Worm (Caenorhabditis elegans) whole organism, L1 larva: ENCODE results near the gene F36A4.2.

Experiments used
- C04F5.9 ChIP-seq: sonication (generic microtip); optimal IDR thresholded peaks from 2 replicates; lab custom pipeline; 2016; ENCODE audit warnings: missing genetic modification characterization, missing compliant biosample characterization
- C16A3.4 ChIP-seq: fragments of 150-350 bp; optimal IDR thresholded peaks from 2 replicates; lab custom pipeline; 2014; ENCODE audit warnings: missing biosample characterization, missing genetic modification characterization
- blmp-1 ChIP-seq: fragments of 150-350 bp; optimal IDR thresholded peaks from 2 replicates; lab custom pipeline; 2014; ENCODE audit warnings: missing biosample characterization, missing genetic modification characterization
- ceh-8 ChIP-seq: fragments of 200-800 bp; sonication (Bioruptor generic); optimal IDR thresholded peaks from 2 replicates; lab custom pipeline; 2018; ENCODE audit warnings: mild to moderate bottlenecking, missing genetic modification characterization, moderate library complexity, missing compliant biosample characterization
- ceh-90 ChIP-seq: sonication (generic microtip); optimal IDR thresholded peaks from 2 replicates; lab custom pipeline; 2016; ENCODE audit warnings: missing genetic modification characterization, missing compliant biosample characterization
- dsc-1 ChIP-seq: sonication (generic microtip); optimal IDR thresholded peaks from 2 replicates; lab custom pipeline; 2016; ENCODE audit warnings: mild to moderate bottlenecking, missing genetic modification characterization, missing compliant biosample characterization
- efl-1 ChIP-seq, 4 experiments: fragments of 150-350 bp; optimal IDR thresholded peaks in 3 of 4; peaks in 1 of 4; 1 replicate in 1 of 4; 2 replicates in 3 of 4; lab custom pipeline; 2014; ENCODE audit warnings: missing biosample characterization in 2 of 4, missing genetic modification characterization in 2 of 4, missing genetic modification reagents in 2 of 4
- elt-2 ChIP-seq: sonication (generic microtip); optimal IDR thresholded peaks from 2 replicates; lab custom pipeline; 2016; ENCODE audit warnings: missing genetic modification characterization, mild to moderate bottlenecking, inconsistent platforms, missing compliant biosample characterization, missing genetic modification reagents
- fkh-8 ChIP-seq: sonication (generic microtip); optimal IDR thresholded peaks from 2 replicates; lab custom pipeline; 2016; ENCODE audit warnings: mild to moderate bottlenecking, missing genetic modification characterization, missing compliant biosample characterization
- fos-1 ChIP-seq: fragments of 150-350 bp; optimal IDR thresholded peaks from 2 replicates; lab custom pipeline; 2014; ENCODE audit warnings: missing biosample characterization, missing genetic modification characterization
- grh-1 ChIP-seq: fragments of 200-800 bp; sonication (Bioruptor generic); IDR thresholded peaks from 2 replicates; pipeline ENCODE4 v1.3.6; 2022; ENCODE audit warnings: missing genetic modification reagents, missing genetic modification characterization, missing compliant biosample characterization
- hlh-17 ChIP-seq: fragments of 200-800 bp; sonication (Bioruptor generic); optimal IDR thresholded peaks from 2 replicates; lab custom pipeline; 2018; ENCODE audit warnings: missing genetic modification characterization, mild to moderate bottlenecking, missing compliant biosample characterization, moderate library complexity, borderline replicate concordance
- irx-1 ChIP-seq: sonication (generic microtip); optimal IDR thresholded peaks from 2 replicates; lab custom pipeline; 2016; ENCODE audit warnings: missing genetic modification characterization, missing compliant biosample characterization
- isw-1 ChIP-seq: fragments of 200-800 bp; sonication (Bioruptor generic); IDR thresholded peaks from 2 replicates; pipeline ENCODE4 v1.3.6; 2022; ENCODE audit warnings: missing genetic modification characterization, missing compliant biosample characterization
- jun-1 ChIP-seq: fragments of 150-350 bp; optimal IDR thresholded peaks from 2 replicates; lab custom pipeline; 2014; ENCODE audit warnings: missing biosample characterization, missing genetic modification reagents, missing genetic modification characterization
- lin-15B ChIP-seq: fragments of 150-350 bp; sonication (generic microtip); optimal IDR thresholded peaks from 3 replicates; lab custom pipeline; 2014; ENCODE audit warnings: missing biosample characterization, missing genetic modification characterization
- lin-35 ChIP-seq, 2 experiments: fragments of 150-350 bp; optimal IDR thresholded peaks; 2 replicates each; lab custom pipeline; 2014; ENCODE audit warnings: missing biosample characterization in 2 of 2, missing genetic modification characterization in 2 of 2, missing genetic modification reagents in 2 of 2
- lin-39 ChIP-seq: fragments of 150-350 bp; optimal IDR thresholded peaks from 2 replicates; lab custom pipeline; 2014; ENCODE audit warnings: missing biosample characterization, missing genetic modification reagents, missing genetic modification characterization
- lir-3 ChIP-seq: sonication (generic microtip); optimal IDR thresholded peaks from 2 replicates; lab custom pipeline; 2016; ENCODE audit warnings: mild to moderate bottlenecking, missing genetic modification characterization, moderate library complexity, missing compliant biosample characterization; ENCODE audit not compliant: poor library complexity
- mep-1 ChIP-seq: fragments of 150-350 bp; optimal IDR thresholded peaks from 2 replicates; lab custom pipeline; 2014; ENCODE audit warnings: missing biosample characterization, missing genetic modification characterization
- nhr-11 ChIP-seq: fragments of 150-350 bp; optimal IDR thresholded peaks from 2 replicates; lab custom pipeline; 2014; ENCODE audit warnings: missing biosample characterization, missing genetic modification characterization
- nhr-20 ChIP-seq: sonication (generic microtip); optimal IDR thresholded peaks from 2 replicates; lab custom pipeline; 2016; ENCODE audit warnings: mild to moderate bottlenecking, missing genetic modification characterization, missing compliant biosample characterization
- nhr-237 ChIP-seq: fragments of 150-350 bp; optimal IDR thresholded peaks from 2 replicates; lab custom pipeline; 2014; ENCODE audit warnings: missing biosample characterization, missing genetic modification characterization
- nhr-28 ChIP-seq: fragments of 150-350 bp; optimal IDR thresholded peaks from 2 replicates; lab custom pipeline; 2014; ENCODE audit warnings: missing biosample characterization, missing genetic modification characterization
- nhr-71 ChIP-seq: sonication (generic microtip); optimal IDR thresholded peaks from 2 replicates; lab custom pipeline; 2016; ENCODE audit warnings: mild to moderate bottlenecking, missing genetic modification characterization, moderate library complexity, missing compliant biosample characterization
- nhr-77 ChIP-seq: fragments of 150-350 bp; optimal IDR thresholded peaks from 2 replicates; lab custom pipeline; 2014; ENCODE audit warnings: missing biosample characterization, missing genetic modification characterization
- pag-3 ChIP-seq: sonication (generic microtip); optimal IDR thresholded peaks from 2 replicates; lab custom pipeline; 2017; ENCODE audit warnings: missing genetic modification characterization, mild to moderate bottlenecking, missing compliant biosample characterization, antibody characterized with exemption, borderline replicate concordance; ENCODE audit not compliant: insufficient read depth
- pax-3 ChIP-seq: fragments of 200-800 bp; sonication (Bioruptor generic); optimal IDR thresholded peaks from 2 replicates; lab custom pipeline; 2018; ENCODE audit warnings: mild to moderate bottlenecking, missing genetic modification characterization, moderate library complexity, missing compliant biosample characterization
- snpc-4 ChIP-seq: fragments of 150-350 bp; optimal IDR thresholded peaks from 2 replicates; lab custom pipeline; 2014; ENCODE audit warnings: missing biosample characterization, missing genetic modification characterization
- sox-4 ChIP-seq: sonication (generic microtip); optimal IDR thresholded peaks from 2 replicates; lab custom pipeline; 2016; ENCODE audit warnings: missing genetic modification characterization, missing compliant biosample characterization
- sptf-1 ChIP-seq: fragments of 150-350 bp; optimal IDR thresholded peaks from 2 replicates; lab custom pipeline; 2014; ENCODE audit warnings: missing biosample characterization, missing genetic modification characterization
- sup-37 ChIP-seq: fragments of 200-800 bp; sonication (Bioruptor generic); optimal IDR thresholded peaks from 2 replicates; lab custom pipeline; 2018; ENCODE audit warnings: mild to moderate bottlenecking, missing genetic modification characterization, missing compliant biosample characterization
- unc-98 ChIP-seq: fragments of 200-800 bp; sonication (Bioruptor generic); IDR thresholded peaks from 2 replicates; pipeline ENCODE4 v1.3.6; 2022; ENCODE audit warnings: missing genetic modification characterization, missing compliant biosample characterization
- vab-15 ChIP-seq: sonication (generic microtip); optimal IDR thresholded peaks from 2 replicates; lab custom pipeline; 2017; ENCODE audit warnings: missing genotype, mild to moderate bottlenecking, missing genetic modification characterization, missing compliant biosample characterization
- zag-1 ChIP-seq: fragments of 150-350 bp; optimal IDR thresholded peaks from 2 replicates; lab custom pipeline; 2014; ENCODE audit warnings: missing biosample characterization, missing genetic modification characterization

Gene F36A4.2

DNA sequence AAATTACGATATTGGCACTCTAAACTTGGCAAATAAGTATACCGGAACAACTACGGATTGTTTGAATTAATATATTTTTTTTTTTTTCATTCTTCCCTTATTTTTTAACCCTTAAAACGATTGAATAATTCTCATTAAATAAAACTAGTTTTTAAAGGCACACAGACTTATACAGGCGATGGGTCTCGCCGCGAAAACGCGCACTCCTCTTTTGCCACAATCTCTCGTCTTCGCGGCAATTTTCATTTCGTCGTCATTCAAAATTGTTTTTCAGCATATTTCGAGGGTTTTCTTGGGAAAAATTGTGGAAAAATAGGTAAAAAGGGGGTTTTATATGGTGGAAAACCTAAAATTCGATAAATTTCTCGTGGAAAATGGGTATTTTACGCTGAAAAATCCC, 23.7 kb upstream of the F36A4.2 start (continued):
- TF ChIP-seq C16A3.4 (tag; lab: Kevin White, UChicago) = peak; percentile 25
- no peak for TF ChIP-seq pag-3
- TF ChIP-seq isw-1 (GFP tag; lab: Robert Waterston, UW) = peak; percentile 68
- peak; percentile 75 for TF ChIP-seq mep-1 (tag; lab: Kevin White, UChicago)
- peak; percentile 76 to 85 for TF ChIP-seq lin-35 (GFP tag; optimal IDR thresholded peaks at IDR 0.05; lab: Kevin White, UChicago)
- no peak for TF ChIP-seq ceh-90 (tag; lab: Kevin White, UChicago)
- TF ChIP-seq nhr-11 (tag; lab: Kevin White, UChicago) = no peak
- TF ChIP-seq unc-98 = no peak
- TF ChIP-seq snpc-4 = peak; percentile 40
- TF ChIP-seq fkh-8 (tag; lab: Kevin White, UChicago) = peak; percentile 39
- peak; percentile 83 to 85 for TF ChIP-seq efl-1 (optimal IDR thresholded peaks at IDR 0.05; lab: Kevin White, UChicago)
- peak; percentile 82 to 98 for TF ChIP-seq efl-1 (GFP tag; optimal IDR thresholded peaks at IDR 0.05 in 1 of 2; lab: Kevin White, UChicago)

DNA sequence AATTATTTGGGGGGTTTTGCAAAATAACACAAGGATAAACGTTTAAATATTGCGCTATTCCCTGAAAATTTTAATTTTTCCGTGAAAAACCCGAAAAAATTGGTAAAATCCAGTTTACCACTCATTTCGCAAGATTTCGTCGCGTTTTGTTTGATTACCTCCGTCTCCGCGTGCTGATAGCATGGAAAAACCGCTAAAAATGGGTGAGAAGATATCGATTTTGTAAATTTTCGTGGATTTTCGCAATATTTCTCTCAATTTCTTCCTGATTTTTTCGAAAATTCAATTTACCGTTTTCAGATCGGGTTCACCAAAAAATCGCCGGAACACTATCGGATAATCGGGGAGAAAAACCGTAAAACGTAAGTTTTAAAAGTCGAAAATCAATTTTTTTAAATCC, 23.3 kb upstream of the F36A4.2 start, which contains the start of gene ama-1:
Gene ama-1 (plus strand): TSS at position 301 of the 400 bp plus-strand sequence.
- TF ChIP-seq blmp-1 = no peak
- no peak for TF ChIP-seq hlh-17 (GFP tag; lab: Kevin White, UChicago)
- TF ChIP-seq nhr-71 = no peak
- no peak for TF ChIP-seq sox-4 (tag; lab: Kevin White, UChicago)
- TF ChIP-seq nhr-237 (tag; lab: Kevin White, UChicago) = no peak
- TF ChIP-seq nhr-77 (tag; lab: Kevin White, UChicago) = no peak
- TF ChIP-seq lin-39 (tag; lab: Kevin White, UChicago) = no peak
- no peak for TF ChIP-seq ceh-8 (GFP tag; lab: Kevin White, UChicago)
- TF ChIP-seq nhr-28 (tag; lab: Kevin White, UChicago) = no peak
- no peak for TF ChIP-seq grh-1 (GFP tag; lab: Robert Waterston, UW)
- TF ChIP-seq vab-15 (tag; lab: Kevin White, UChicago) = no peak

DNA sequence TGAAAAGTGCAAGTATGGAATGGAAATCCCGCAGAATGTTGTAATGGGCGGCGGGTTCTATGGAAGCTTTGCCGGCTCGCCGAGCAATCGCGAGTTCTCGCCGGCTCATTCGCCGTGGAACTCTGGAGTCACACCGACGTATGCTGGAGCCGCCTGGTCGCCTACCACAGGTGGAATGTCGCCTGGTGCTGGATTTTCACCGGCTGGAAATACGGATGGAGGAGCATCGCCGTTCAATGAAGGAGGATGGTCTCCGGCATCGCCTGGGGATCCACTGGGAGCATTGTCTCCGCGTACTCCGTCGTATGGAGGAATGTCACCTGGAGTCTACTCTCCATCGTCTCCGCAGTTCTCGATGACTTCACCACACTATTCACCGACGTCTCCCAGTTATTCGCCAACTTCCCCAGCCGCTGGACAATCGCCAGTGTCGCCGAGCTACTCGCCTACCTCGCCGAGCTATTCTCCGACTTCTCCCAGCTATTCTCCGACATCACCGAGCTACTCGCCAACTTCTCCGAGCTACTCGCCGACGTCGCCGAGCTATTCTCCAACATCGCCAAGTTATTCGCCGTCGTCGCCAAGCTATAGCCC, 15.9 kb upstream of the F36A4.2 start:
- no peak for TF ChIP-seq grh-1 (GFP tag; lab: Robert Waterston, UW)
- no peak for TF ChIP-seq efl-1 (optimal IDR thresholded peaks at IDR 0.05; lab: Kevin White, UChicago)
- peak in 1 of 2 experiments; percentile 57 for TF ChIP-seq efl-1 (GFP tag; optimal IDR thresholded peaks at IDR 0.05 in 1 of 2; lab: Kevin White, UChicago)
- TF ChIP-seq C04F5.9 = no peak

DNA sequence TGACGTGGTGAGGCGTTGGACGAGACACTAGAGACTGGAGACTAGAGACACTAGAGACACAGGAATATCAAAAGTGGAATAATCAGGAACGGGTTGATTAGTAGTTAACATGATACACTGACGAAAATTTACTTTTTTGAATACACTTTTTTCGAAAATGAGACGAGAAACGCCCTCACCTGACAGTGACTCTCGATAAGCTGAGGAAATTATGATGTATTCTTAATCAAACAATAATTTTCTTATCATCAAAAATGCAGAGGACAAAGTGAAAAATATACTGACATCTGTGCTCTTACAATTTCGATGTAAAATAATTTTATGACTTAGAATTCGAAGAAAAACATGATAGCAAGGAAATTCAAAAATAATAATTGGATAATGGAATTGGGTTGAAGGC, 11.6 kb upstream of the F36A4.2 start:
- TF ChIP-seq jun-1 (tag; lab: Kevin White, UChicago) = peak; percentile 38
- peak; percentile 59 for TF ChIP-seq elt-2 (tag; lab: Kevin White, UChicago)
- no peak for TF ChIP-seq nhr-20 (tag; lab: Kevin White, UChicago)

DNA sequence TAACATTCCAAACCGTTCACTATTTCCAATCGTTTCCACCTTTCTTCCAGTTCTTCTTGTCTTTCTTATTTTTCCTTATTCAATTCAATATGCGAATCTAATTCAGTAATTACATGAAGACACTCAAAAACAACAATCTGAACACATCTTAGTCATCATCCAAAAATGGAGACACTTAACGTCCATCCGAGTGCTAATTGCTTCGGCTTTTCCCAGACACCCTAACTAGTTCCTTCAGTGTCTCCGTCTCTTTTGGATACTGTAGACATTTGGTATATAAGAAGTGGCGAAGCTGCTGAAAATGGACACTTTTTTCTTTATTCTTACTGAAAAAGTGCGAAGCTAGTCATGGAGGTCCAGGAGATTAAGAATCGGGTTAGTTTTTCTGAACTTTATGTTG, 8.0 kb upstream of the F36A4.2 start, which contains the start of gene col-33:
Gene col-33 (plus strand): TSS at position 301 of the 400 bp plus-strand sequence.
- TF ChIP-seq ceh-90 (tag; lab: Kevin White, UChicago) (no peak), fos-1 (no peak), zag-1 (tag; lab: Kevin White, UChicago) (no peak), sptf-1 (tag; lab: Kevin White, UChicago) (no peak), pax-3 (tag; lab: Kevin White, UChicago) (no peak), jun-1 (tag; lab: Kevin White, UChicago) (no peak), nhr-77 (tag; lab: Kevin White, UChicago) (no peak), dsc-1 (tag; lab: Kevin White, UChicago) (no peak), irx-1 (tag; lab: Kevin White, UChicago) (no peak), lin-15B (tag; lab: Kevin White, UChicago) (no peak), nhr-237 (tag; lab: Kevin White, UChicago) (no peak), lir-3 (tag; lab: Kevin White, UChicago) (no peak), sup-37 (GFP tag; lab: Kevin White, UChicago) (no peak)
